Fruit fly (Drosophila melanogaster) whole organism, embryonic: ENCODE data around the gene CG14830.

Source experiments
- ATbp ChIP-seq: fragments of 200-800 bp; sonication (Bioruptor generic); optimal IDR thresholded peaks from 2 replicates; lab custom pipeline; 2017; ENCODE audit warnings: missing biosample characterization, mild to moderate bottlenecking, missing genetic modification characterization, missing genetic modification reagents
- CG12659 ChIP-seq: fragments of 200-800 bp; sonication (Bioruptor generic); optimal IDR thresholded peaks from 3 replicates; lab custom pipeline; 2017; ENCODE audit warnings: mild to moderate bottlenecking, missing biosample characterization, missing genetic modification reagents, missing genetic modification characterization
- CG13775 ChIP-seq: fragments of 200-800 bp; sonication (Bioruptor generic); optimal IDR thresholded peaks from 3 replicates; lab custom pipeline; 2017; ENCODE audit warnings: missing biosample characterization, mild to moderate bottlenecking, missing genetic modification characterization
- CG13894 ChIP-seq: fragments of 200-800 bp; sonication (Bioruptor generic); optimal IDR thresholded peaks from 3 replicates; lab custom pipeline; 2018; ENCODE audit warnings: missing biosample characterization, mild to moderate bottlenecking, missing genetic modification characterization, moderate library complexity
- CG16863 ChIP-seq: fragments of 200-800 bp; sonication (Bioruptor generic); optimal IDR thresholded peaks from 3 replicates; lab custom pipeline; 2016; ENCODE audit warnings: missing biosample characterization, missing genetic modification characterization
- CG17568 ChIP-seq: fragments of 200-800 bp; sonication (Bioruptor generic); optimal IDR thresholded peaks from 2 replicates; lab custom pipeline; 2018; ENCODE audit warnings: missing biosample characterization, mild to moderate bottlenecking, missing genetic modification characterization, moderate library complexity
- CG18011 ChIP-seq: fragments of 200-800 bp; sonication (Bioruptor generic); optimal IDR thresholded peaks from 2 replicates; lab custom pipeline; 2017; ENCODE audit warnings: missing biosample characterization, missing genetic modification characterization, mild to moderate bottlenecking, moderate library complexity, missing genotype
- CG18764 ChIP-seq: fragments of 200-800 bp; sonication (Bioruptor generic); optimal IDR thresholded peaks from 3 replicates; lab custom pipeline; 2016; ENCODE audit warnings: missing biosample characterization, missing genetic modification characterization
- CG2116 ChIP-seq: fragments of 200-800 bp; sonication (Bioruptor generic); optimal IDR thresholded peaks from 3 replicates; lab custom pipeline; 2018; ENCODE audit warnings: missing biosample characterization, mild to moderate bottlenecking, missing genetic modification characterization
- CG31441 ChIP-seq: fragments of 200-800 bp; sonication (Bioruptor generic); IDR thresholded peaks from 2 replicates; pipeline ENCODE4 v1.3.6; 2022; ENCODE audit warnings: missing biosample characterization, missing genetic modification characterization
- CG33557 ChIP-seq: fragments of 200-800 bp; sonication (Bioruptor generic); optimal IDR thresholded peaks from 2 replicates; lab custom pipeline; 2019; ENCODE audit warnings: missing biosample characterization, mild to moderate bottlenecking, missing genetic modification characterization, moderate library complexity
- CG34422 ChIP-seq: fragments of 200-800 bp; sonication (Bioruptor generic); IDR thresholded peaks from 3 replicates; pipeline ENCODE4 v1.3.6; 2022; ENCODE audit warnings: missing biosample characterization, missing genetic modification characterization
- CG6254 ChIP-seq: fragments of 200-800 bp; sonication (Bioruptor generic); optimal IDR thresholded peaks from 3 replicates; lab custom pipeline; 2017; ENCODE audit warnings: mild to moderate bottlenecking, missing biosample characterization, missing genetic modification reagents, missing genetic modification characterization
- CG6683 ChIP-seq: fragments of 200-800 bp; sonication (Bioruptor generic); optimal IDR thresholded peaks from 2 replicates; lab custom pipeline; 2017; ENCODE audit warnings: missing biosample characterization, mild to moderate bottlenecking, missing genetic modification characterization, missing genetic modification reagents
- CG6813 ChIP-seq: fragments of 200-800 bp; sonication (Bioruptor generic); optimal IDR thresholded peaks from 2 replicates; lab custom pipeline; 2017; ENCODE audit warnings: missing biosample characterization, missing genetic modification characterization, mild to moderate bottlenecking, moderate library complexity, missing genetic modification reagents
- CHES-1-like ChIP-seq: fragments of 200-800 bp; sonication (Bioruptor generic); optimal IDR thresholded peaks from 2 replicates; lab custom pipeline; 2016; ENCODE audit warnings: missing biosample characterization, missing genetic modification characterization
- CrebB ChIP-seq: fragments of 200-800 bp; sonication (Bioruptor generic); optimal IDR thresholded peaks from 3 replicates; lab custom pipeline; 2018; ENCODE audit warnings: missing biosample characterization, mild to moderate bottlenecking, missing genetic modification characterization
- Dref ChIP-seq: fragments of 200-800 bp; sonication (Bioruptor generic); IDR thresholded peaks from 2 replicates; pipeline ENCODE4 v1.3.6; 2022; ENCODE audit warnings: missing biosample characterization, missing genetic modification characterization
- Gsc ChIP-seq: fragments of 200-800 bp; sonication (Bioruptor generic); IDR thresholded peaks from 2 replicates; pipeline ENCODE4 v1.3.6; 2022; ENCODE audit warnings: missing biosample characterization, missing genetic modification characterization
- HmgD ChIP-seq: fragments of 200-800 bp; sonication (Bioruptor generic); optimal IDR thresholded peaks from 3 replicates; lab custom pipeline; 2016; ENCODE audit warnings: missing biosample characterization, missing genetic modification characterization
- Neu2 ChIP-seq: fragments of 200-800 bp; sonication (Bioruptor generic); optimal IDR thresholded peaks from 3 replicates; lab custom pipeline; 2016; ENCODE audit warnings: missing biosample characterization, missing genetic modification characterization, borderline replicate concordance
- Nf-YB ChIP-seq: fragments of 200-800 bp; sonication (Bioruptor generic); optimal IDR thresholded peaks from 3 replicates; lab custom pipeline; 2019; ENCODE audit warnings: missing biosample characterization, mild to moderate bottlenecking, missing genetic modification characterization, moderate library complexity
- Sry-δ ChIP-seq: fragments of 200-800 bp; sonication (Bioruptor generic); optimal IDR thresholded peaks from 2 replicates; lab custom pipeline; 2016; ENCODE audit warnings: missing biosample characterization, missing genetic modification characterization
- cas ChIP-seq: fragments of 200-800 bp; sonication (Bioruptor generic); IDR thresholded peaks from 2 replicates; pipeline ENCODE4 v1.3.6; 2022; ENCODE audit warnings: missing biosample characterization, missing genetic modification characterization
- dmrt99B ChIP-seq: fragments of 200-800 bp; sonication (Bioruptor generic); optimal IDR thresholded peaks from 2 replicates; lab custom pipeline; 2018; ENCODE audit warnings: missing biosample characterization, mild to moderate bottlenecking, missing genetic modification characterization, moderate library complexity
- dysf ChIP-seq: fragments of 200-800 bp; sonication (Bioruptor generic); IDR thresholded peaks from 3 replicates; pipeline ENCODE4 v1.3.6; 2022; ENCODE audit warnings: missing biosample characterization, missing genetic modification characterization
- ems ChIP-seq: fragments of 200-800 bp; sonication (Bioruptor generic); optimal IDR thresholded peaks from 3 replicates; lab custom pipeline; 2016; ENCODE audit warnings: missing biosample characterization, missing genetic modification characterization
- en ChIP-seq: fragments of 200-800 bp; sonication (Bioruptor generic); optimal IDR thresholded peaks from 2 replicates; lab custom pipeline; 2016; ENCODE audit warnings: missing biosample characterization, missing genetic modification characterization
- ftz-f1 ChIP-seq: fragments of 200-800 bp; sonication (Bioruptor generic); optimal IDR thresholded peaks from 2 replicates; lab custom pipeline; 2016; ENCODE audit warnings: missing biosample characterization, missing genetic modification characterization
- gem ChIP-seq: fragments of 200-800 bp; sonication (Bioruptor generic); optimal IDR thresholded peaks from 2 replicates; lab custom pipeline; 2019; ENCODE audit warnings: missing biosample characterization, mild to moderate bottlenecking, missing genetic modification characterization, moderate library complexity
- gsb ChIP-seq: fragments of 200-800 bp; sonication (Bioruptor generic); IDR thresholded peaks from 2 replicates; pipeline ENCODE4 v1.3.6; 2022; ENCODE audit warnings: missing biosample characterization, missing genetic modification characterization
- hth ChIP-seq: fragments of >200 bp; optimal IDR thresholded peaks from 2 replicates; lab custom pipeline; 2017; ENCODE audit warnings: inconsistent platforms
- klu ChIP-seq: fragments of 200-800 bp; sonication (Bioruptor generic); IDR thresholded peaks from 2 replicates; pipeline ENCODE4 v1.3.6; 2022; ENCODE audit warnings: missing biosample characterization, missing genetic modification characterization
- kni ChIP-seq: fragments of 200-800 bp; sonication (Bioruptor generic); optimal IDR thresholded peaks from 3 replicates; lab custom pipeline; 2017; ENCODE audit warnings: mild to moderate bottlenecking, missing biosample characterization, missing genetic modification reagents, missing genetic modification characterization
- lola ChIP-seq, 3 experiments: fragments of >200 bp in 2 of 3; fragments of 200-800 bp in 1 of 3; sonication (Bioruptor generic) in 1 of 3; optimal IDR thresholded peaks; 2 replicates each; lab custom pipeline; 2017 to 2019; ENCODE audit warnings: missing biosample characterization in 3 of 3, missing genetic modification characterization in 3 of 3, mild to moderate bottlenecking in 1 of 3, moderate library complexity in 1 of 3
- odd ChIP-seq: fragments of 200-800 bp; sonication (Bioruptor generic); optimal IDR thresholded peaks from 2 replicates; lab custom pipeline; 2017; ENCODE audit warnings: missing biosample characterization, mild to moderate bottlenecking, missing genetic modification characterization
- p53 ChIP-seq: fragments of 200-800 bp; sonication (Bioruptor generic); optimal IDR thresholded peaks from 2 replicates; lab custom pipeline; 2016; ENCODE audit warnings: missing biosample characterization, missing genetic modification characterization
- pum ChIP-seq: fragments of 200-800 bp; sonication (Bioruptor generic); optimal IDR thresholded peaks from 2 replicates; lab custom pipeline; 2016; ENCODE audit warnings: missing biosample characterization, missing genetic modification characterization
- ro ChIP-seq: fragments of 200-800 bp; sonication (Bioruptor generic); IDR thresholded peaks from 2 replicates; pipeline ENCODE4 v1.3.6; 2022; ENCODE audit warnings: missing biosample characterization, missing genetic modification characterization
- row ChIP-seq: fragments of 200-800 bp; sonication (Bioruptor generic); IDR thresholded peaks from 3 replicates; pipeline ENCODE4 v1.3.6; 2022; ENCODE audit warnings: missing biosample characterization, missing genetic modification characterization
- sima ChIP-seq: fragments of 200-800 bp; sonication (Bioruptor generic); optimal IDR thresholded peaks from 2 replicates; lab custom pipeline; 2016; ENCODE audit warnings: missing biosample characterization, missing genetic modification characterization
- sisA ChIP-seq: fragments of 200-800 bp; sonication (Bioruptor generic); IDR thresholded peaks from 2 replicates; pipeline ENCODE4 v1.3.6; 2022; ENCODE audit warnings: missing biosample characterization, missing genetic modification characterization
- ssp ChIP-seq: fragments of 200-800 bp; sonication (Bioruptor generic); IDR thresholded peaks from 2 replicates; pipeline ENCODE4 v1.3.6; 2022; ENCODE audit warnings: missing biosample characterization, missing genetic modification characterization
- stwl ChIP-seq: fragments of 200-800 bp; sonication (Bioruptor generic); optimal IDR thresholded peaks from 3 replicates; lab custom pipeline; 2018; ENCODE audit warnings: missing biosample characterization, mild to moderate bottlenecking, missing genetic modification characterization, moderate library complexity
- sug ChIP-seq: fragments of 200-800 bp; optimal IDR thresholded peaks from 2 replicates; lab custom pipeline; 2019; ENCODE audit warnings: missing biosample characterization, mild to moderate bottlenecking, missing genetic modification characterization, moderate library complexity
- tna ChIP-seq: fragments of 200-800 bp; sonication (Bioruptor generic); IDR thresholded peaks from 2 replicates; pipeline ENCODE4 v1.3.6; 2022; ENCODE audit warnings: missing biosample characterization, missing genetic modification characterization; ENCODE audit not compliant: partially characterized antibody
- trh ChIP-seq: fragments of 200-800 bp; sonication (Bioruptor generic); optimal IDR thresholded peaks from 2 replicates; lab custom pipeline; 2016; ENCODE audit warnings: missing biosample characterization, missing genetic modification characterization
- wek ChIP-seq: fragments of 200-800 bp; sonication (Bioruptor generic); optimal IDR thresholded peaks from 3 replicates; lab custom pipeline; 2018; ENCODE audit warnings: missing biosample characterization, mild to moderate bottlenecking, missing genetic modification characterization, moderate library complexity
- zf30C ChIP-seq: fragments of 200-800 bp; sonication (Bioruptor generic); optimal IDR thresholded peaks from 3 replicates; lab custom pipeline; 2018; ENCODE audit warnings: missing biosample characterization, mild to moderate bottlenecking, missing genetic modification characterization

The CG14830 gene

DNA sequence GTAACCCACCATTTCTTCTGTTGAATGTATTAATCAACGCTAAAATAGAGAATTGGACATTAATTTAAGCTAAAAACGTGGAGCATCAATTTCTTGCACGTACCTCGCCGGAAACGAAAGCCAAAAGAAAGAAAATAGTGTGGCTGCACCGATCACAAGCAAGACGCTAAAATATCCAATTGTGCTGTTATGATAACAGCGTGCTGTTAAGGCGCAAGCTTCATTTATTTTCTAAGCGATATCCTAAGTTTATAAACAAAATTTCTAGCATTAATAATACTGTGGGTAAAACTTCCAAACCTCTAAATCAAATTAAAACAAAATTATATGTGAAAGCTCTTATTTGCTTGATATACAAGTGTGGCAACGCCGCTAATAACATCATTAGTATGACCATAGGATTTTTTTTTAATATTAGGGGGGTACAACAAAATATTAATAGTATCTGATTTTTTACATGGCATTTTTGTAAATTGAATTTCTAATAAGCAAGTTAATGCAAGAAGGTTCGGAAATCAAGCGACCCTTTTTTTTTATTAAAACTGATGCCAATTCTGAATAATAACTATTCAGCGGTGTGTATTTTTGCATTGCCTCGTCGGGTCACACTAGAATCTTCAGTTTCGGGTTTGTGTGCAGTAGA lies 22.4 kb downstream of the CG14830 start, which contains the start of the genes RpL18 and Neos (continued):
- TF ChIP-seq dmrt99B (peak; percentile 57), CG12659 (peak; percentile 92), cas (GFP tag; lab: Robert Waterston, UW) (0 out of 2 replicates have a peak, but pooled peaks have one; percentile 16), row (GFP tag; lab: Robert Waterston, UW) (peak; percentile 88), lola (GFP tag; optimal IDR thresholded peaks at IDR 0.05; lab: Kevin White, UChicago) (peak in 1 of 3 experiments; percentile 50), kni (peak; percentile 55), CG13894 (tag; lab: Kevin White, UChicago) (peak; percentile 60), tna (GFP tag; lab: Robert Waterston, UW) (no peak), HmgD (GFP tag; lab: Kevin White, UChicago) (no peak), CG31441 (GFP tag; lab: Robert Waterston, UW) (peak; percentile 75), CrebB (tag; lab: Kevin White, UChicago) (peak; percentile 73), odd (peak; percentile 88), Dref (GFP tag; lab: Robert Waterston, UW) (no peak), CG6813 (GFP tag; lab: Kevin White, UChicago) (peak; percentile 71), ems (GFP tag; lab: Kevin White, UChicago) (peak; percentile 45), CG16863 (GFP tag; lab: Kevin White, UChicago) (peak; percentile 55), Gsc (GFP tag; lab: Robert Waterston, UW) (no peak), sug (tag; lab: Kevin White, UChicago) (peak; percentile 64), CG34422 (GFP tag; lab: Robert Waterston, UW) (peak; percentile 54; the same call in 1 of the 3 replicates), CG13775 (GFP tag; lab: Kevin White, UChicago) (peak; percentile 89), Nf-YB (GFP tag; lab: Kevin White, UChicago) (peak; percentile 63), wek (GFP tag; lab: Kevin White, UChicago) (peak; percentile 87), sima (GFP tag; lab: Kevin White, UChicago) (peak; percentile 31), pum (peak; percentile 43), CG2116 (GFP tag; lab: Kevin White, UChicago) (peak; percentile 79), CG6254 (GFP tag; lab: Kevin White, UChicago) (peak; percentile 62), Neu2 (GFP tag; lab: Kevin White, UChicago) (no peak), hth (no peak), sisA (GFP tag; lab: Robert Waterston, UW) (peak; percentile 36; the same call in 1 of the 2 replicates), en (GFP tag; lab: Kevin White, UChicago) (peak; percentile 57), CG18011 (peak; percentile 39), p53 (GFP tag; lab: Kevin White, UChicago) (peak; percentile 62), Sry-δ (GFP tag; lab: Kevin White, UChicago) (peak; percentile 48), gem (tag; lab: Kevin White, UChicago) (peak; percentile 72), gsb (GFP tag; lab: Robert Waterston, UW) (peak; percentile 25; the same call in 1 of the 2 replicates), dysf (GFP tag; lab: Robert Waterston, UW) (no peak; the same call in 1 of the 3 replicates), ssp (GFP tag; lab: Robert Waterston, UW) (no peak), trh (peak; percentile 13), ro (GFP tag; lab: Robert Waterston, UW) (no peak), CG6683 (GFP tag; lab: Kevin White, UChicago) (peak; percentile 47), ftz-f1 (no peak), CG33557 (GFP tag; lab: Kevin White, UChicago) (peak; percentile 71), stwl (tag; lab: Kevin White, UChicago) (peak; percentile 81), ATbp (peak; percentile 61), zf30C (GFP tag; lab: Kevin White, UChicago) (no peak), CG17568 (GFP tag; lab: Kevin White, UChicago) (no peak), CHES-1-like (peak; percentile 43), CG18764 (GFP tag; lab: Kevin White, UChicago) (peak; percentile 51), klu (GFP tag; lab: Robert Waterston, UW) (peak; percentile 49; the same call in 1 of the 2 replicates)
